Fruit fly (Drosophila melanogaster): ENCODE data around the gene Polr3A.

dm6 chrX:15817823-15818222 is 55.1 kb downstream of the Polr3A start:
- no peak for TF ChIP-seq CTCF (optimal IDR thresholded peaks at IDR 0.05)
- no peak for TF ChIP-seq CG8478 (optimal IDR thresholded peaks at IDR 0.05)

All from S2 (cell line).